Worm (Caenorhabditis elegans): ENCODE results near the gene Y57E12AL.1.
A peak's percentile ranks its signal among the peaks of the same experiment; 100 is the strongest.

Gene Y57E12AL.1

DNA sequence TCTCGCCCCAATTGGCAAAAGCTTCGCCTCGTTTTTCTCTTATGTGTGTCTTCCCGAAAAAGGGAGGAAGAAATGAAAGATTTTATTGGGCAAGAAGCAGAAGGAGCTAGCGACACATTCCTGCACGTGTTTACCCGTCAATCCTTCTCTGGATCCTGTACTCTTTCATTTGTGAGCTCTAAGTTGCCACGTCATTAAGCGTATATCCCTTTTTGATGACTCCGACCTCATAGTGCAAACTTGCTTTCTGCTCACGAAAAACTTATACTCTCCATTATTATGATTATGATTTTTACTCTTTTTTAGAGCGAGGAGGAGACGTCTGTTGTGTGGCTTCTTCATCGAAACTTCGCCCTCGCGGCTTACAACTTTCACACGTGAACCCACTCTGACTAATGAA, 12.0 kb downstream of the Y57E12AL.1 start, which contains the start of gene F27B10.1:
Gene F27B10.1, plus strand, starts transcription at position 301 of the 400 bp plus-strand sequence.
- TF ChIP-seq crh-2 (tag; optimal IDR thresholded peaks at IDR 0.05) (peak; percentile 41), C34F6.9 (tag; optimal IDR thresholded peaks at IDR 0.05) (no peak), peb-1 (tag; optimal IDR thresholded peaks at IDR 0.05) (no peak)

DNA sequence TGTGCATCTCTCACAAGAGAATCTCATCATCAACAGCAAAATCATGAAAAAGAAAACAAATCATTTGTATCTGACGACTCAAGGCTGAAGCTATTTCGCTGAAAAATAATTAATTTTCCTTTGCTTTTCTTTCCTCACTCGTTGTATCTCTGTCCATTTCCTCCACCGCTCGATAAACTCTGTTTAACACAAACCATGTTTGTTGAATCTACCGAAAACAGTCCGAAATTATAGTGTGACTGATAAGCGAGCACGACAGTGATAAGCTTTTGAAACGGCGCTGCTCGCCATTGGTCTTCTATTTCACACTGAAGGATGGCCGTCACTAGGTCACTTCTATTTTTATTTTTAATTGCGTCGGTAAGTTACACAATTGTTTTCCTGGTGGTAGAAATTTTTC, 15.3 kb downstream of the Y57E12AL.1 start, which contains the start of gene npa-1:
Gene npa-1, plus strand, starts transcription at position 142 of the 400 bp plus-strand sequence.
- TF ChIP-seq lin-39 (tag; optimal IDR thresholded peaks at IDR 0.05) (no peak), sem-4 (tag; optimal IDR thresholded peaks at IDR 0.05) (no peak), ztf-11 (tag; optimal IDR thresholded peaks at IDR 0.05) (no peak), elt-1 (tag; optimal IDR thresholded peaks at IDR 0.05) (no peak), fos-1 (tag; optimal IDR thresholded peaks at IDR 0.05) (peak; percentile 30), ceh-16 (tag; optimal IDR thresholded peaks at IDR 0.05) (no peak)

DNA sequence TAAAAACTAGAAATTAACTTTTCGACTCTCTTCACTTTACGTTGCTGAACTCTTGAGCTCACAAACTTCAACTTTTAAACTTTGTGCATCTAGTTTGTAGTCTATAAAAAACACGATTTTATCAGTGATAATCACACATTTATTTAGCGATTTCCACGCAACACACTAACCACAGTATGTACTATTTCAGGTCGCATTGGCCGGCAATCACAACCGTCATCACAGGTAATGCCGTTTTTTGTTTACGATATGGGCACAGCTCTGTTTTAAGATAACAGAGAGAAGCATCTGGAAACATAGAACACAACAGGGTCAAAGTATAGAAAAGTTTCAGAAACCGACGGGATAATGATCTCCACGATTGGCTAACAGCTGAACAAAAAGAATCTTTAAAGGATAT, 15.8 kb downstream of the Y57E12AL.1 start:
- TF ChIP-seq ztf-1 (GFP tag; conservative IDR thresholded peaks at IDR 0.05) (no peak), nhr-23 (tag; optimal IDR thresholded peaks at IDR 0.05) (no peak), fos-1 (tag; optimal IDR thresholded peaks at IDR 0.05) (peak; percentile 8), sma-9 (GFP tag; optimal IDR thresholded peaks at IDR 0.05) (peak; percentile 35), sma-9 (tag; optimal IDR thresholded peaks at IDR 0.05) (no peak), crh-2 (tag; optimal IDR thresholded peaks at IDR 0.05) (peak; percentile 62), nhr-129 (tag; optimal IDR thresholded peaks at IDR 0.05) (peak; percentile 58)

DNA sequence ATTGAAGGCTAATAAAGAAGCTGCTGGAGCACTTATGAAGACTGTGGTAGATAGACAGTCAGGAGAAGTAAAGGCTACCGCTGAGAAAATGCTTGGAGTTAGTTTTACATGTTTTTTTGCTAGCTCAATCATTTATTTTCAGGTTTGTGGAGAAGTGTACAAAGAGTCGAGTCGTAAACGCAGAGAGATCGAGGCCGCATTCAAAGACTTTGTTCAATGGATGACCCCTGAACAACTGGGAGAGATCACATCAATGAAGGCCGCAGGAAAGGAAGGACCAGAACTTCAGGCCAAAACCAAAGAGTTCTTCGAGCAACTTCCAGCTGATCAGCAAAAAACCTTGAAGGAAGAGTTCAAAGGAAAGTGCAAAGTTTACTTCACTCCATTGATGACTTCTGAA, 18.4 kb downstream of the Y57E12AL.1 start:
- TF ChIP-seq aly-2 (tag; optimal IDR thresholded peaks at IDR 0.05) (no peak), nhr-12 (tag; optimal IDR thresholded peaks at IDR 0.05) (no peak), sma-9 (GFP tag; optimal IDR thresholded peaks at IDR 0.05) (no peak), sma-9 (tag; optimal IDR thresholded peaks at IDR 0.05) (no peak), alr-1 (tag; optimal IDR thresholded peaks at IDR 0.05) (no peak), mbf-1 (tag; optimal IDR thresholded peaks at IDR 0.05) (no peak), lsy-2 (tag; optimal IDR thresholded peaks at IDR 0.05) (no peak), ceh-82 (tag; optimal IDR thresholded peaks at IDR 0.05) (no peak), mdl-1 (tag; optimal IDR thresholded peaks at IDR 0.05) (no peak), nhr-25 (tag; optimal IDR thresholded peaks at IDR 0.05) (no peak), snpc-4 (tag; optimal IDR thresholded peaks at IDR 0.05) (no peak), unc-62 (GFP tag; optimal IDR thresholded peaks at IDR 0.05) (no peak), ama-1 (optimal IDR thresholded peaks at IDR 0.05) (no peak), unc-55 (GFP tag; optimal IDR thresholded peaks at IDR 0.05) (no peak), ztf-11 (tag; optimal IDR thresholded peaks at IDR 0.05) (no peak), egl-27 (tag; optimal IDR thresholded peaks at IDR 0.05) (no peak)

DNA sequence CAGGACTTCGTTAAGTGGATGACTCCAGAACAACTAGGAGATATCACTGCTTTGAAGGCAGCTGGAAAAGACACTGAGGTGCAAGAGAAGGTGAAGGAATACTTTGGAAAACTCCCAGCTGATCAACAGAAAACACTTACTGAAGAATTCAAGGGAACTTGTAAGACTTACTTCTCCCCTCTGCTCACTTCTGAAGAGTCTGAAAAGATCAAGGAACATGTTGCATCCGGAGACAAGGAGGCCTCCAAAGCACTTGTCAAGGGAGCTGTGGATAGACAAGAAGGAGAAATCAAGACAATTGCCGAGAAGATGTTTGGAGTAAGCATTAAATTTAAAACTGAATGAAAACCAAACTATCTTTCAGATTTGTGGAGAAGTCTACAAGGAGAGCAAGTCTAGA, 19.1 kb downstream of the Y57E12AL.1 start:
- no peak for TF ChIP-seq R02D3.7 (tag; optimal IDR thresholded peaks at IDR 0.05)
- TF ChIP-seq ceh-16 (tag; optimal IDR thresholded peaks at IDR 0.05): no peak
- no peak for TF ChIP-seq unc-39 (tag; optimal IDR thresholded peaks at IDR 0.05)
- no peak for TF ChIP-seq sem-4 (tag; optimal IDR thresholded peaks at IDR 0.05)
- TF ChIP-seq egl-27 (tag; optimal IDR thresholded peaks at IDR 0.05): no peak
- TF ChIP-seq lin-39 (tag; optimal IDR thresholded peaks at IDR 0.05): no peak
- no peak for TF ChIP-seq F13H6.1 (tag; optimal IDR thresholded peaks at IDR 0.05)
- no peak for TF ChIP-seq nhr-11 (tag; optimal IDR thresholded peaks at IDR 0.05)
- TF ChIP-seq nhr-25 (tag; optimal IDR thresholded peaks at IDR 0.05): no peak
- TF ChIP-seq nhr-6 (tag; optimal IDR thresholded peaks at IDR 0.05): no peak
- TF ChIP-seq ztf-1 (GFP tag; conservative IDR thresholded peaks at IDR 0.05): no peak

DNA sequence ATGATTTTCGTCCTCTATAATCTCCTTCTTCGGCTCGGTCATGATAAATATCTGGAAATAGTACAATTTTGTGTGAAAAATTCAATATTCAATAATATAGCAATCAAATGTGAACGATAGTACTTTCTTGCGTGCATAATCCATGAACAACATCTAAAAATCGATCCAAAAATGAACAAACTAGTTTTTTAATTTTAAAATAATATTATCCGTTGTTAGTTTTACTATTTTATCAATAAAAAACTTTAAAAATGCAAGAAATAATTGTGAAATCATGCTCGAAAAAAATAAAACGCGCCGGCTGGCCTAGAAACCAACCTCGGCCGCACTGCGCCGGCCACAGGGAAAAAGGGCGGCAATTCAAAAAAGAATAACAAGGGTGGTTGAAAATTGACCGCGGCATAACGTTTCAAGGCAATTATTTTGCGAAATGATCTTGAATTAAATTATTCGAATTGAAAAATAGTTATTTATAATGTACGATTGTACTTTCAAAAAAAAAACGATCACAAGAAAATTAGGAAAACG, 24.3 kb downstream of the Y57E12AL.1 start, which contains the start of gene mys-1:
Gene mys-1, minus strand, starts transcription at position 51 of the 528 bp plus-strand sequence.
- TF ChIP-seq ceh-82 (tag; optimal IDR thresholded peaks at IDR 0.05) (no peak), lsy-2 (tag; optimal IDR thresholded peaks at IDR 0.05) (peak in 1 of 2 experiments; percentile 69), lin-13 (GFP tag; optimal IDR thresholded peaks at IDR 0.05) (no peak), nhr-12 (tag; optimal IDR thresholded peaks at IDR 0.05) (no peak), ztf-4 (tag; optimal IDR thresholded peaks at IDR 0.05) (no peak), nhr-10 (tag; optimal IDR thresholded peaks at IDR 0.05) (no peak), crh-2 (tag; optimal IDR thresholded peaks at IDR 0.05) (peak; percentile 0), zag-1 (tag; optimal IDR thresholded peaks at IDR 0.05) (no peak), lin-11 (tag; optimal IDR thresholded peaks at IDR 0.05) (no peak), gmeb-1 (tag; optimal IDR thresholded peaks at IDR 0.05) (peak; percentile 94), sma-9 (GFP tag; optimal IDR thresholded peaks at IDR 0.05) (peak; percentile 80), sma-9 (tag; optimal IDR thresholded peaks at IDR 0.05) (no peak), nhr-6 (tag; optimal IDR thresholded peaks at IDR 0.05) (no peak), aly-2 (tag; optimal IDR thresholded peaks at IDR 0.05) (no peak), ceh-16 (tag; optimal IDR thresholded peaks at IDR 0.05) (no peak), fos-1 (tag; optimal IDR thresholded peaks at IDR 0.05) (peak; percentile 9), nhr-23 (tag; optimal IDR thresholded peaks at IDR 0.05) (no peak), unc-55 (GFP tag; optimal IDR thresholded peaks at IDR 0.05) (peak; percentile 63), sma-3 (GFP tag; optimal IDR thresholded peaks at IDR 0.05) (peak; percentile 71), sem-4 (tag; optimal IDR thresholded peaks at IDR 0.05) (peak; percentile 9), ama-1 (optimal IDR thresholded peaks at IDR 0.05) (no peak), F13H6.1 (tag; optimal IDR thresholded peaks at IDR 0.05) (peak; percentile 67), mdl-1 (tag; optimal IDR thresholded peaks at IDR 0.05) (no peak)

All from whole organism, L2 larva.